Worm (Caenorhabditis elegans) whole organism, mixed stage, embryonic: ENCODE data around the gene nmr-1.

Experiments
- ces-1 ChIP-seq: fragments of 150-350 bp; optimal IDR thresholded peaks from 2 replicates; lab custom pipeline; 2014; ENCODE audit warnings: missing biosample characterization, missing genetic modification reagents, missing genetic modification characterization
- elt-3 ChIP-seq: fragments of 150-350 bp; optimal IDR thresholded peaks from 2 replicates; lab custom pipeline; 2014; ENCODE audit warnings: missing biosample characterization, missing genetic modification characterization
- flh-1 ChIP-seq: fragments of 200-800 bp; sonication (Bioruptor generic); optimal IDR thresholded peaks from 2 replicates; lab custom pipeline; 2018; ENCODE audit warnings: mild to moderate bottlenecking, missing genetic modification characterization, moderate library complexity, missing compliant biosample characterization
- lin-13 ChIP-seq: fragments of 150-350 bp; optimal IDR thresholded peaks from 2 replicates; lab custom pipeline; 2014; ENCODE audit warnings: missing biosample characterization, missing genetic modification characterization
- lsy-2 ChIP-seq: fragments of 150-350 bp; optimal IDR thresholded peaks from 2 replicates; lab custom pipeline; 2014; ENCODE audit warnings: missing biosample characterization, missing genetic modification characterization
- mls-2 ChIP-seq: sonication (generic microtip); optimal IDR thresholded peaks from 2 replicates; lab custom pipeline; 2016; ENCODE audit warnings: mild to moderate bottlenecking, missing genetic modification characterization, moderate library complexity, missing compliant biosample characterization
- nhr-12 ChIP-seq: fragments of 150-350 bp; optimal IDR thresholded peaks from 2 replicates; lab custom pipeline; 2014; ENCODE audit warnings: missing biosample characterization, missing genetic modification characterization
- nhr-237 ChIP-seq: fragments of 150-350 bp; optimal IDR thresholded peaks from 2 replicates; lab custom pipeline; 2014; ENCODE audit warnings: missing biosample characterization, missing genetic modification characterization
- nhr-76 ChIP-seq: sonication (generic microtip); optimal IDR thresholded peaks from 2 replicates; lab custom pipeline; 2017; ENCODE audit warnings: missing biosample characterization, missing genetic modification characterization
- pha-4 ChIP-seq: fragments of 150-350 bp; optimal IDR thresholded peaks from 2 replicates; lab custom pipeline; 2018; ENCODE audit warnings: missing biosample characterization, missing genetic modification reagents, missing genetic modification characterization
- ztf-11 ChIP-seq: fragments of 150-350 bp; optimal IDR thresholded peaks from 2 replicates; lab custom pipeline; 2014; ENCODE audit warnings: missing biosample characterization, missing genetic modification characterization

- TF ChIP-seq ces-1 (GFP tag; lab: Kevin White, UChicago) (no peak), mls-2 (tag; lab: Kevin White, UChicago) (no peak), nhr-237 (tag; lab: Kevin White, UChicago) (no peak), flh-1 (no peak), nhr-76 (tag; lab: Kevin White, UChicago) (no peak), elt-3 (no peak), lin-13 (no peak), ztf-11 (tag; lab: Kevin White, UChicago) (no peak), pha-4 (tag; lab: Kevin White, UChicago) (peak; percentile 18), lsy-2 (no peak), nhr-12 (tag; lab: Kevin White, UChicago) (no peak)
Measured at ce11 chrII:5416204-5416764, 30.1 kb downstream of the nmr-1 start, which contains the start of gene EEED8.2.
